Fruit fly (Drosophila melanogaster) whole organism, embryonic: Measurements from ENCODE around the gene CG15506.

Experiments
- Abd-B ChIP-seq: fragments of 200-800 bp; sonication (Bioruptor generic); optimal IDR thresholded peaks from 2 replicates; lab custom pipeline; 2018; ENCODE audit warnings: missing biosample characterization, mild to moderate bottlenecking, missing genetic modification characterization, moderate library complexity
- Ada2b ChIP-seq: fragments of 200-800 bp; sonication (Bioruptor generic); IDR thresholded peaks from 2 replicates; pipeline ENCODE4 v1.3.6; 2022; ENCODE audit warnings: missing biosample characterization, missing genetic modification characterization
- Atf6 ChIP-seq: fragments of 200-800 bp; sonication (Bioruptor generic); IDR thresholded peaks from 2 replicates; pipeline ENCODE4 v1.3.6; 2022; ENCODE audit warnings: missing biosample characterization, missing genetic modification characterization
- B-H2 ChIP-seq: fragments of 200-800 bp; sonication (Bioruptor generic); optimal IDR thresholded peaks from 2 replicates; lab custom pipeline; 2018; ENCODE audit warnings: missing biosample characterization, mild to moderate bottlenecking, missing genetic modification characterization
- CG12391 ChIP-seq: fragments of 200-800 bp; sonication (Bioruptor generic); optimal IDR thresholded peaks from 3 replicates; lab custom pipeline; 2018; ENCODE audit warnings: missing biosample characterization, mild to moderate bottlenecking, missing genetic modification characterization, moderate library complexity
- CG13894 ChIP-seq: fragments of 200-800 bp; sonication (Bioruptor generic); optimal IDR thresholded peaks from 3 replicates; lab custom pipeline; 2018; ENCODE audit warnings: missing biosample characterization, mild to moderate bottlenecking, missing genetic modification characterization, moderate library complexity
- CG17829 ChIP-seq: fragments of 200-800 bp; optimal IDR thresholded peaks from 2 replicates; lab custom pipeline; 2019; ENCODE audit warnings: missing biosample characterization, mild to moderate bottlenecking, missing genetic modification characterization, moderate library complexity
- CG1792 ChIP-seq: fragments of 200-800 bp; sonication (Bioruptor generic); optimal IDR thresholded peaks from 2 replicates; lab custom pipeline; 2016; ENCODE audit warnings: missing biosample characterization, missing genetic modification characterization
- CG18476 ChIP-seq: fragments of 200-800 bp; sonication (Bioruptor generic); optimal IDR thresholded peaks from 2 replicates; lab custom pipeline; 2016; ENCODE audit warnings: missing biosample characterization, mild to moderate bottlenecking, missing genetic modification characterization
- CG33213 ChIP-seq: fragments of 200-800 bp; sonication (Bioruptor generic); optimal IDR thresholded peaks from 3 replicates; lab custom pipeline; 2016; ENCODE audit warnings: missing biosample characterization, missing genetic modification characterization
- CG6254 ChIP-seq: fragments of 200-800 bp; sonication (Bioruptor generic); optimal IDR thresholded peaks from 3 replicates; lab custom pipeline; 2017; ENCODE audit warnings: mild to moderate bottlenecking, missing biosample characterization, missing genetic modification reagents, missing genetic modification characterization
- CG6683 ChIP-seq: fragments of 200-800 bp; sonication (Bioruptor generic); optimal IDR thresholded peaks from 2 replicates; lab custom pipeline; 2017; ENCODE audit warnings: missing biosample characterization, mild to moderate bottlenecking, missing genetic modification characterization, missing genetic modification reagents
- CG7745 ChIP-seq: fragments of 200-800 bp; sonication (Bioruptor generic); optimal IDR thresholded peaks from 2 replicates; lab custom pipeline; 2018; ENCODE audit warnings: missing biosample characterization, mild to moderate bottlenecking, missing genetic modification characterization, moderate library complexity
- CG8089 ChIP-seq: fragments of 200-800 bp; sonication (Bioruptor generic); optimal IDR thresholded peaks from 3 replicates; lab custom pipeline; 2016; ENCODE audit warnings: missing biosample characterization, missing genetic modification characterization
- CrebB ChIP-seq: fragments of 200-800 bp; sonication (Bioruptor generic); optimal IDR thresholded peaks from 3 replicates; lab custom pipeline; 2018; ENCODE audit warnings: missing biosample characterization, mild to moderate bottlenecking, missing genetic modification characterization
- Dbx ChIP-seq: fragments of 200-800 bp; sonication (Bioruptor generic); IDR thresholded peaks from 3 replicates; pipeline ENCODE4 v1.3.6; 2022; ENCODE audit warnings: missing biosample characterization, missing genetic modification characterization
- Dip3 ChIP-seq: fragments of 200-800 bp; sonication (Bioruptor generic); optimal IDR thresholded peaks from 3 replicates; lab custom pipeline; 2016; ENCODE audit warnings: missing biosample characterization, missing genetic modification characterization
- ERR ChIP-seq: fragments of 200-800 bp; sonication (Bioruptor generic); optimal IDR thresholded peaks from 2 replicates; lab custom pipeline; 2016; ENCODE audit warnings: missing biosample characterization, missing genetic modification characterization
- Elba2 ChIP-seq: fragments of 200-800 bp; sonication (Bioruptor generic); optimal IDR thresholded peaks from 3 replicates; lab custom pipeline; 2016; ENCODE audit warnings: missing biosample characterization, missing genetic modification characterization
- Hr39 ChIP-seq: fragments of >200 bp; optimal IDR thresholded peaks from 2 replicates; lab custom pipeline; 2017
- Hr51 ChIP-seq, 2 experiments: fragments of 200-800 bp; sonication (Bioruptor generic); optimal IDR thresholded peaks; 2 replicates in 1 of 2; 3 replicates in 1 of 2; lab custom pipeline; 2016 to 2018; ENCODE audit warnings: missing biosample characterization in 2 of 2, missing genetic modification characterization in 2 of 2, mild to moderate bottlenecking in 1 of 2, moderate library complexity in 1 of 2
- Hsf ChIP-seq: fragments of 200-800 bp; sonication (Bioruptor generic); optimal IDR thresholded peaks from 3 replicates; lab custom pipeline; 2016; ENCODE audit warnings: missing biosample characterization, missing genetic modification characterization
- Kr ChIP-seq: fragments of 200-800 bp; sonication (Bioruptor generic); optimal IDR thresholded peaks from 2 replicates; lab custom pipeline; 2017; ENCODE audit warnings: missing biosample characterization, mild to moderate bottlenecking, missing genetic modification characterization
- Max ChIP-seq: fragments of 200-800 bp; sonication (Bioruptor generic); optimal IDR thresholded peaks from 2 replicates; lab custom pipeline; 2016; ENCODE audit warnings: missing biosample characterization, mild to moderate bottlenecking, missing genetic modification characterization
- Opbp ChIP-seq: fragments of 200-800 bp; sonication (Bioruptor generic); IDR thresholded peaks from 3 replicates; pipeline ENCODE4 v1.3.6; 2022; ENCODE audit warnings: missing biosample characterization, missing genetic modification characterization; ENCODE audit not compliant: partially characterized antibody
- Rfx ChIP-seq: fragments of 200-800 bp; sonication (Bioruptor generic); IDR thresholded peaks from 2 replicates; pipeline ENCODE4 v1.3.6; 2022; ENCODE audit warnings: missing biosample characterization, missing genetic modification characterization
- Spps ChIP-seq: fragments of 200-800 bp; sonication (Bioruptor generic); optimal IDR thresholded peaks from 2 replicates; lab custom pipeline; 2018; ENCODE audit warnings: missing biosample characterization, mild to moderate bottlenecking, missing genetic modification characterization
- Vsx1 ChIP-seq: fragments of 200-800 bp; sonication (Bioruptor generic); optimal IDR thresholded peaks from 2 replicates; lab custom pipeline; 2017; ENCODE audit warnings: missing biosample characterization, mild to moderate bottlenecking, missing genetic modification characterization, missing genetic modification reagents
- abd-A ChIP-seq: fragments of 200-800 bp; sonication (Bioruptor generic); optimal IDR thresholded peaks from 3 replicates; lab custom pipeline; 2019; ENCODE audit warnings: missing biosample characterization, mild to moderate bottlenecking, missing genetic modification characterization, moderate library complexity
- aop ChIP-seq: fragments of 200-800 bp; sonication (Bioruptor generic); IDR thresholded peaks from 2 replicates; pipeline ENCODE4 v1.3.6; 2022; ENCODE audit warnings: missing biosample characterization, missing genetic modification characterization
- ap ChIP-seq: fragments of 200-800 bp; sonication (Bioruptor generic); IDR thresholded peaks from 2 replicates; pipeline ENCODE4 v1.3.6; 2022; ENCODE audit warnings: missing biosample characterization, missing genetic modification characterization
- ash1 ChIP-seq: fragments of 200-800 bp; sonication (Bioruptor generic); optimal IDR thresholded peaks from 2 replicates; lab custom pipeline; 2018; ENCODE audit warnings: missing biosample characterization, mild to moderate bottlenecking, missing genetic modification characterization
- bbx ChIP-seq: fragments of 200-800 bp; sonication (Bioruptor generic); IDR thresholded peaks from 2 replicates; pipeline ENCODE4 v1.3.6; 2022; ENCODE audit warnings: missing biosample characterization, missing genetic modification characterization; ENCODE audit not compliant: partially characterized antibody
- dm ChIP-seq: fragments of 200-800 bp; sonication (Bioruptor generic); optimal IDR thresholded peaks from 3 replicates; lab custom pipeline; 2016; ENCODE audit warnings: missing biosample characterization, missing genetic modification characterization
- dmrt11E ChIP-seq: fragments of 200-800 bp; sonication (Bioruptor generic); optimal IDR thresholded peaks from 3 replicates; lab custom pipeline; 2018; ENCODE audit warnings: missing biosample characterization, mild to moderate bottlenecking, missing genetic modification characterization, moderate library complexity
- dpn ChIP-seq, 2 experiments: fragments of 200-800 bp; sonication (Bioruptor generic); optimal IDR thresholded peaks; 3 replicates each; lab custom pipeline; 2016; ENCODE audit warnings: missing biosample characterization in 2 of 2, missing genetic modification characterization in 2 of 2
- emc ChIP-seq: fragments of 200-800 bp; sonication (Bioruptor generic); optimal IDR thresholded peaks from 2 replicates; lab custom pipeline; 2016; ENCODE audit warnings: missing biosample characterization, missing genetic modification characterization
- fd3F ChIP-seq: fragments of 200-800 bp; sonication (Bioruptor generic); optimal IDR thresholded peaks from 2 replicates; lab custom pipeline; 2018; ENCODE audit warnings: missing biosample characterization, mild to moderate bottlenecking, missing genetic modification characterization, moderate library complexity
- fd64A ChIP-seq: fragments of 200-800 bp; sonication (Bioruptor generic); optimal IDR thresholded peaks from 3 replicates; lab custom pipeline; 2018; ENCODE audit warnings: missing biosample characterization, mild to moderate bottlenecking, missing genetic modification characterization
- h ChIP-seq: fragments of >200 bp; optimal IDR thresholded peaks from 2 replicates; lab custom pipeline; 2017
- hbn ChIP-seq: fragments of 200-800 bp; sonication (Bioruptor generic); IDR thresholded peaks from 2 replicates; pipeline ENCODE4 v1.3.6; 2022; ENCODE audit warnings: missing biosample characterization, missing genetic modification characterization; ENCODE audit not compliant: partially characterized antibody
- her ChIP-seq: fragments of 200-800 bp; sonication (Bioruptor generic); optimal IDR thresholded peaks from 2 replicates; lab custom pipeline; 2016; ENCODE audit warnings: missing biosample characterization, missing genetic modification characterization
- nom ChIP-seq: fragments of 200-800 bp; sonication (Bioruptor generic); optimal IDR thresholded peaks from 2 replicates; lab custom pipeline; 2017; ENCODE audit warnings: missing biosample characterization, missing genetic modification characterization, mild to moderate bottlenecking, moderate library complexity, missing genetic modification reagents
- onecut ChIP-seq: fragments of 200-800 bp; sonication (Bioruptor generic); IDR thresholded peaks from 2 replicates; pipeline ENCODE4 v1.3.6; 2022; ENCODE audit warnings: missing biosample characterization, missing genetic modification characterization
- repo ChIP-seq: fragments of 200-800 bp; sonication (Bioruptor generic); optimal IDR thresholded peaks from 2 replicates; lab custom pipeline; 2016; ENCODE audit warnings: missing biosample characterization, missing genetic modification characterization
- so ChIP-seq: fragments of 200-800 bp; sonication (Bioruptor generic); IDR thresholded peaks from 3 replicates; pipeline ENCODE4 v1.3.6; 2022; ENCODE audit warnings: missing biosample characterization, missing genetic modification characterization
- sob ChIP-seq: fragments of 200-800 bp; sonication (Bioruptor generic); IDR thresholded peaks from 2 replicates; pipeline ENCODE4 v1.3.6; 2022; ENCODE audit warnings: missing biosample characterization, missing genetic modification characterization
- tgo ChIP-seq: fragments of 200-800 bp; sonication (Bioruptor generic); IDR thresholded peaks from 3 replicates; pipeline ENCODE4 v1.3.6; 2022; ENCODE audit warnings: missing biosample characterization, missing genetic modification characterization
- toy ChIP-seq: fragments of 200-800 bp; sonication (Bioruptor generic); IDR thresholded peaks from 2 replicates; pipeline ENCODE4 v1.3.6; 2022; ENCODE audit warnings: missing biosample characterization, missing genetic modification characterization
- tup ChIP-seq: fragments of 200-800 bp; sonication (Bioruptor generic); optimal IDR thresholded peaks from 2 replicates; lab custom pipeline; 2016; ENCODE audit warnings: missing biosample characterization, mild to moderate bottlenecking, missing genetic modification characterization, moderate library complexity
- vfl ChIP-seq: fragments of 200-800 bp; sonication (Bioruptor generic); optimal IDR thresholded peaks from 2 replicates; lab custom pipeline; 2016; ENCODE audit warnings: missing biosample characterization, missing genetic modification characterization
- yki ChIP-seq: fragments of >200 bp; optimal IDR thresholded peaks from 3 replicates; lab custom pipeline; 2018

The CG15506 gene

DNA sequence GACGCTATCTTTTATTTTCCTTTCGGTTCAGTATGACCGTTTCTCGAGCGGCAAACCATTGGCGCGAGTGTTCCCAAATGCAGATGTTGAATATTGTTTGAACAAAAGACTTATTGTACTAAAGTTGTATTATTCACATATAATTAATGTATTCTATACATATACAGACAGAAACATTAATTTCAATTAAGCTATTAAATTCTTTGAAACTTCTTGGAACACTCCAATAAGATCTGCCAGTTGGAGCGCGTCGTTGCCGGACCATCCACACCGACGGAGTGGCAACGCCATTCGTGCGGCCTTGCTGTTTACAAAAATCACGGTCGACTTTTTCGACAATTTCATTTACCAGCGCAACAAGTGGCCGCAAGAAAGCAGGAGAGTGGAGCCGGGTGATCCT is 26.6 kb downstream of the CG15506 start, which contains the start of the genes Wdr24 and IntS11 (continued):
- peak; percentile 80 for TF ChIP-seq Max (GFP tag; lab: Kevin White, UChicago)
- peak; percentile 35; the same call in 1 of the 3 replicates for TF ChIP-seq Opbp
- TF ChIP-seq aop, result peak; percentile 14; the same call in 1 of the 2 replicates
- no peak for TF ChIP-seq hbn (GFP tag; lab: Robert Waterston, UW)
- TF ChIP-seq Elba2 (GFP tag; lab: Kevin White, UChicago), result peak; percentile 92
- TF ChIP-seq h (lab: Kevin White, UChicago), result no peak
- TF ChIP-seq CG8089, result no peak
- TF ChIP-seq CrebB (tag; lab: Kevin White, UChicago), result peak; percentile 79
- no peak for TF ChIP-seq repo (GFP tag; lab: Kevin White, UChicago)
- no peak for TF ChIP-seq abd-A (tag; lab: Kevin White, UChicago)
- peak; percentile 76 for TF ChIP-seq ap (GFP tag; lab: Robert Waterston, UW)
- TF ChIP-seq Dbx, result peak; percentile 96
- TF ChIP-seq Ada2b (GFP tag; lab: Robert Waterston, UW), result peak; percentile 84
- 0 out of 3 replicates have a peak, but pooled peaks have one; percentile 62 for TF ChIP-seq so
- peak; percentile 95 for TF ChIP-seq Abd-B (GFP tag; lab: Kevin White, UChicago)
- TF ChIP-seq CG6254 (GFP tag; lab: Kevin White, UChicago), result peak; percentile 30
- TF ChIP-seq tup (GFP tag; lab: Kevin White, UChicago), result peak; percentile 37
- TF ChIP-seq CG12391, result peak; percentile 84
- TF ChIP-seq nom (GFP tag; lab: Kevin White, UChicago), result peak; percentile 79
- TF ChIP-seq CG18476 (GFP tag; lab: Kevin White, UChicago), result peak; percentile 82
- no peak for TF ChIP-seq CG13894 (tag; lab: Kevin White, UChicago)
- TF ChIP-seq sob (GFP tag; lab: Robert Waterston, UW), result peak; percentile 96
- TF ChIP-seq Rfx (GFP tag; lab: Robert Waterston, UW), result peak; percentile 97
- peak; percentile 65 to 82 for TF ChIP-seq dpn (GFP tag; optimal IDR thresholded peaks at IDR 0.05; lab: Kevin White, UChicago)
- TF ChIP-seq CG33213, result peak; percentile 42
- no peak for TF ChIP-seq Spps (tag; lab: Kevin White, UChicago)
- peak; percentile 91 for TF ChIP-seq Dip3 (GFP tag; lab: Kevin White, UChicago)
- peak; percentile 56 for TF ChIP-seq emc (GFP tag; lab: Kevin White, UChicago)
- peak; percentile 85 for TF ChIP-seq toy (GFP tag; lab: Robert Waterston, UW)
- peak; percentile 43 for TF ChIP-seq CG1792
- no peak for TF ChIP-seq Hr39
- peak; percentile 15 for TF ChIP-seq ERR
- TF ChIP-seq vfl (GFP tag; lab: Kevin White, UChicago), result peak; percentile 81
- no peak for TF ChIP-seq CG6683 (GFP tag; lab: Kevin White, UChicago)
- no peak for TF ChIP-seq CG7745
- no peak for TF ChIP-seq Vsx1 (GFP tag; lab: Kevin White, UChicago)
- TF ChIP-seq Hsf, result peak; percentile 87
- peak; percentile 89 for TF ChIP-seq Atf6 (GFP tag; lab: Robert Waterston, UW)
- TF ChIP-seq CG17829, result peak; percentile 79
- TF ChIP-seq tgo (GFP tag; lab: Robert Waterston, UW), result peak; percentile 91
- no peak for TF ChIP-seq ash1
- peak; percentile 23 for TF ChIP-seq onecut (GFP tag; lab: Robert Waterston, UW)
- TF ChIP-seq her, result no peak
- TF ChIP-seq bbx (GFP tag; lab: Robert Waterston, UW), result no peak
- peak; percentile 43 for TF ChIP-seq dmrt11E (tag; lab: Kevin White, UChicago)
- peak; percentile 74 for TF ChIP-seq dm (GFP tag; lab: Kevin White, UChicago)
- TF ChIP-seq Hr51 (GFP tag; optimal IDR thresholded peaks at IDR 0.05; lab: Kevin White, UChicago), result peak in 1 of 2 experiments; percentile 61
- TF ChIP-seq fd3F, result peak; percentile 88
- no peak for TF ChIP-seq fd64A (GFP tag; lab: Kevin White, UChicago)
- TF ChIP-seq Kr (GFP tag; lab: Kevin White, UChicago), result no peak
- TF ChIP-seq yki (lab: Kevin White, UChicago), result no peak
- TF ChIP-seq B-H2 (GFP tag; lab: Kevin White, UChicago), result peak; percentile 74
